Fruit fly (Drosophila melanogaster) whole organism, prepupa: Measurements from ENCODE around the gene Bub3.

Experiments
- Ets96B ChIP-seq: fragments of 200-800 bp; optimal IDR thresholded peaks from 2 replicates; lab custom pipeline; 2019; ENCODE audit warnings: missing biosample characterization, mild to moderate bottlenecking, missing genetic modification characterization, moderate library complexity
- Sox102F ChIP-seq: fragments of 200-800 bp; sonication (Bioruptor generic); optimal IDR thresholded peaks from 2 replicates; lab custom pipeline; 2016; ENCODE audit warnings: missing biosample characterization, mild to moderate bottlenecking, missing genetic modification characterization
- dsx ChIP-seq: fragments of 200-800 bp; optimal IDR thresholded peaks from 3 replicates; lab custom pipeline; 2019; ENCODE audit warnings: missing biosample characterization, mild to moderate bottlenecking, missing genetic modification characterization, moderate library complexity; ENCODE audit not compliant: poor library complexity, severe bottlenecking

DNA sequence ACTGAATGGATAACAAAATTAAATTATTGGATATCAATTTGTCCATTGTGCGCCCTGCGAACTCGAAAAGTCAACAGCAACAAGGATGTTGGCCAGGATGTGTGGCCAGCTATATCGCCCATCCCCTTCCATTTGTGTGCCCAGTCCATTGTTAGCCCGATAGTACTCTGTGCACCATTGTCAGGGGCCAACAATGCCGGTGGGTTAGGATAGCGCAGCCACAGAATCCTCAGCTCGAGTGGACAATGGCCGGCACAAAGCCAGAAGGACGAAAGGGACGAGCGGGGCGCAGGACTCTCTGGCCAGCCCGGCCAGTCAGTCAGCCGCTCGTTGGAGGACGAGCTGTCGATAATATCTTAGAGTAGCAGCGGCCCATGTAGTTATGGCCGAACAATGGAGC, 22.6 kb upstream of the Bub3 start:
- TF ChIP-seq dsx (GFP tag; lab: Kevin White, UChicago) (no peak), Ets96B (tag; lab: Kevin White, UChicago) (no peak), Sox102F (GFP tag; lab: Kevin White, UChicago) (no peak)
